Fruit fly (Drosophila melanogaster) whole organism, embryonic: ENCODE results near the gene CG17264.

Source experiments
- B-H2 ChIP-seq: fragments of 200-800 bp; sonication (Bioruptor generic); optimal IDR thresholded peaks from 2 replicates; lab custom pipeline; 2018; ENCODE audit warnings: missing biosample characterization, mild to moderate bottlenecking, missing genetic modification characterization
- Bdp1 ChIP-seq: fragments of 200-800 bp; sonication (Bioruptor generic); optimal IDR thresholded peaks from 3 replicates; lab custom pipeline; 2016; ENCODE audit warnings: missing biosample characterization, missing genetic modification characterization
- Bteb2 ChIP-seq: fragments of 200-800 bp; sonication (Bioruptor generic); optimal IDR thresholded peaks from 2 replicates; lab custom pipeline; 2016; ENCODE audit warnings: missing biosample characterization, missing genetic modification characterization
- CG10321 ChIP-seq: fragments of 200-800 bp; sonication (Bioruptor generic); IDR thresholded peaks from 2 replicates; pipeline ENCODE4 v1.3.6; 2022; ENCODE audit warnings: missing biosample characterization, missing genetic modification characterization
- CG10431 ChIP-seq: fragments of 200-800 bp; sonication (Bioruptor generic); optimal IDR thresholded peaks from 3 replicates; lab custom pipeline; 2018; ENCODE audit warnings: missing biosample characterization, mild to moderate bottlenecking, missing genetic modification characterization
- CG11695 ChIP-seq: fragments of 200-800 bp; sonication (Bioruptor generic); IDR thresholded peaks from 3 replicates; pipeline ENCODE4 v1.3.6; 2022; ENCODE audit warnings: missing biosample characterization, missing genetic modification characterization
- CG12744 ChIP-seq: fragments of 200-800 bp; sonication (Bioruptor generic); optimal IDR thresholded peaks from 2 replicates; lab custom pipeline; 2016; ENCODE audit warnings: missing biosample characterization, missing genetic modification characterization
- CG15514 ChIP-seq: fragments of 200-800 bp; sonication (Bioruptor generic); optimal IDR thresholded peaks from 3 replicates; lab custom pipeline; 2017; ENCODE audit warnings: missing biosample characterization, missing genetic modification characterization, mild to moderate bottlenecking, moderate library complexity, missing genetic modification reagents
- CG3065 ChIP-seq: fragments of 200-800 bp; sonication (Bioruptor generic); optimal IDR thresholded peaks from 2 replicates; lab custom pipeline; 2016; ENCODE audit warnings: missing biosample characterization, missing genetic modification characterization
- CG31224 ChIP-seq: fragments of 200-800 bp; sonication (Bioruptor generic); IDR thresholded peaks from 2 replicates; pipeline ENCODE4 v1.3.6; 2022; ENCODE audit warnings: missing biosample characterization, missing genetic modification characterization
- CG31365 ChIP-seq: fragments of 200-800 bp; sonication (Bioruptor generic); optimal IDR thresholded peaks from 2 replicates; lab custom pipeline; 2018; ENCODE audit warnings: missing biosample characterization, mild to moderate bottlenecking, missing genetic modification characterization
- CG34422 ChIP-seq: fragments of 200-800 bp; sonication (Bioruptor generic); IDR thresholded peaks from 3 replicates; pipeline ENCODE4 v1.3.6; 2022; ENCODE audit warnings: missing biosample characterization, missing genetic modification characterization
- CG4820 ChIP-seq: fragments of 200-800 bp; sonication (Bioruptor generic); optimal IDR thresholded peaks from 3 replicates; lab custom pipeline; 2016; ENCODE audit warnings: missing biosample characterization, missing genetic modification characterization
- CG6254 ChIP-seq: fragments of 200-800 bp; sonication (Bioruptor generic); optimal IDR thresholded peaks from 3 replicates; lab custom pipeline; 2017; ENCODE audit warnings: mild to moderate bottlenecking, missing biosample characterization, missing genetic modification reagents, missing genetic modification characterization
- CG6813 ChIP-seq: fragments of 200-800 bp; sonication (Bioruptor generic); optimal IDR thresholded peaks from 2 replicates; lab custom pipeline; 2017; ENCODE audit warnings: missing biosample characterization, missing genetic modification characterization, mild to moderate bottlenecking, moderate library complexity, missing genetic modification reagents
- CG7556 ChIP-seq: fragments of 200-800 bp; sonication (Bioruptor generic); optimal IDR thresholded peaks from 2 replicates; lab custom pipeline; 2017; ENCODE audit warnings: missing biosample characterization, mild to moderate bottlenecking, missing genetic modification characterization
- CG7963 ChIP-seq: fragments of 200-800 bp; sonication (Bioruptor generic); IDR thresholded peaks from 3 replicates; pipeline ENCODE4 v1.3.6; 2022; ENCODE audit warnings: missing biosample characterization, missing genetic modification characterization; ENCODE audit not compliant: partially characterized antibody
- E2f1 ChIP-seq: fragments of 200-800 bp; sonication (Bioruptor generic); IDR thresholded peaks from 2 replicates; pipeline ENCODE4 v1.3.6; 2022; ENCODE audit warnings: missing biosample characterization, missing genetic modification characterization
- Fer3 ChIP-seq: fragments of 200-800 bp; sonication (Bioruptor generic); optimal IDR thresholded peaks from 2 replicates; lab custom pipeline; 2018; ENCODE audit warnings: missing biosample characterization, mild to moderate bottlenecking, missing genetic modification characterization, moderate library complexity
- HmgZ ChIP-seq: fragments of 200-800 bp; sonication (Bioruptor generic); optimal IDR thresholded peaks from 2 replicates; lab custom pipeline; 2018; ENCODE audit warnings: missing biosample characterization, mild to moderate bottlenecking, missing genetic modification characterization
- Hmr ChIP-seq: fragments of 200-800 bp; sonication (Bioruptor generic); optimal IDR thresholded peaks from 3 replicates; lab custom pipeline; 2017; ENCODE audit warnings: mild to moderate bottlenecking, missing biosample characterization, missing genetic modification reagents, missing genetic modification characterization
- Hmx ChIP-seq: fragments of 200-800 bp; sonication (Bioruptor generic); optimal IDR thresholded peaks from 2 replicates; lab custom pipeline; 2016; ENCODE audit warnings: missing biosample characterization, missing genetic modification characterization
- Hr3 ChIP-seq: fragments of 200-800 bp; sonication (Bioruptor generic); optimal IDR thresholded peaks from 3 replicates; lab custom pipeline; 2016; ENCODE audit warnings: missing biosample characterization, missing genetic modification characterization
- Lhr ChIP-seq: fragments of 200-800 bp; sonication (Bioruptor generic); optimal IDR thresholded peaks from 3 replicates; lab custom pipeline; 2017; ENCODE audit warnings: mild to moderate bottlenecking, missing biosample characterization, missing genetic modification reagents, missing genetic modification characterization
- MBD-R2 ChIP-seq: fragments of 200-800 bp; sonication (Bioruptor generic); IDR thresholded peaks from 2 replicates; pipeline ENCODE4 v1.3.6; 2022; ENCODE audit warnings: missing biosample characterization, missing genetic modification characterization
- MESR4 ChIP-seq: fragments of 200-800 bp; sonication (Bioruptor generic); optimal IDR thresholded peaks from 2 replicates; lab custom pipeline; 2018; ENCODE audit warnings: missing biosample characterization, mild to moderate bottlenecking, missing genetic modification characterization, moderate library complexity
- Mrtf ChIP-seq: fragments of 200-800 bp; sonication (Bioruptor generic); IDR thresholded peaks from 3 replicates; pipeline ENCODE4 v1.3.6; 2022; ENCODE audit warnings: missing biosample characterization, missing genetic modification characterization
- al ChIP-seq: fragments of 200-800 bp; sonication (Bioruptor generic); IDR thresholded peaks from 2 replicates; pipeline ENCODE4 v1.3.6; 2022; ENCODE audit warnings: missing biosample characterization, missing genetic modification characterization
- ara ChIP-seq: fragments of 200-800 bp; sonication (Bioruptor generic); IDR thresholded peaks from 2 replicates; pipeline ENCODE4 v1.3.6; 2022; ENCODE audit warnings: missing biosample characterization, missing genetic modification characterization
- ash1 ChIP-seq: fragments of 200-800 bp; sonication (Bioruptor generic); optimal IDR thresholded peaks from 2 replicates; lab custom pipeline; 2018; ENCODE audit warnings: missing biosample characterization, mild to moderate bottlenecking, missing genetic modification characterization
- bab2 ChIP-seq: fragments of 200-800 bp; sonication (Bioruptor generic); optimal IDR thresholded peaks from 2 replicates; lab custom pipeline; 2016; ENCODE audit warnings: missing biosample characterization, missing genetic modification characterization
- btn ChIP-seq: fragments of 200-800 bp; sonication (Bioruptor generic); optimal IDR thresholded peaks from 2 replicates; lab custom pipeline; 2016; ENCODE audit warnings: missing biosample characterization, missing genetic modification characterization
- cg ChIP-seq: fragments of 200-800 bp; sonication (Bioruptor generic); optimal IDR thresholded peaks from 3 replicates; lab custom pipeline; 2019; ENCODE audit warnings: missing biosample characterization, mild to moderate bottlenecking, missing genetic modification characterization, moderate library complexity
- crc ChIP-seq: fragments of 200-800 bp; sonication (Bioruptor generic); optimal IDR thresholded peaks from 2 replicates; lab custom pipeline; 2016; ENCODE audit warnings: missing biosample characterization, missing genetic modification characterization
- fd64A ChIP-seq: fragments of 200-800 bp; sonication (Bioruptor generic); optimal IDR thresholded peaks from 3 replicates; lab custom pipeline; 2018; ENCODE audit warnings: missing biosample characterization, mild to moderate bottlenecking, missing genetic modification characterization
- gfzf ChIP-seq: fragments of 200-800 bp; sonication (Bioruptor generic); optimal IDR thresholded peaks from 2 replicates; lab custom pipeline; 2016; ENCODE audit warnings: missing biosample characterization, mild to moderate bottlenecking, missing genetic modification characterization, moderate library complexity
- gsb ChIP-seq: fragments of 200-800 bp; sonication (Bioruptor generic); IDR thresholded peaks from 2 replicates; pipeline ENCODE4 v1.3.6; 2022; ENCODE audit warnings: missing biosample characterization, missing genetic modification characterization
- h ChIP-seq: fragments of >200 bp; optimal IDR thresholded peaks from 2 replicates; lab custom pipeline; 2017
- hth ChIP-seq: fragments of >200 bp; optimal IDR thresholded peaks from 2 replicates; lab custom pipeline; 2017; ENCODE audit warnings: inconsistent platforms
- ind ChIP-seq: fragments of 200-800 bp; sonication (Bioruptor generic); optimal IDR thresholded peaks from 3 replicates; lab custom pipeline; 2016; ENCODE audit warnings: missing biosample characterization, missing genetic modification characterization
- inv ChIP-seq: fragments of 200-800 bp; sonication (Bioruptor generic); IDR thresholded peaks from 2 replicates; pipeline ENCODE4 v1.3.6; 2022; ENCODE audit warnings: missing biosample characterization, missing genetic modification characterization; ENCODE audit not compliant: partially characterized antibody
- jumu ChIP-seq: fragments of 200-800 bp; sonication (Bioruptor generic); optimal IDR thresholded peaks from 3 replicates; lab custom pipeline; 2016; ENCODE audit warnings: missing biosample characterization, missing genetic modification characterization
- knrl ChIP-seq: fragments of 200-800 bp; sonication (Bioruptor generic); IDR thresholded peaks from 3 replicates; pipeline ENCODE4 v1.3.6; 2022; ENCODE audit warnings: missing biosample characterization, missing genetic modification characterization; ENCODE audit not compliant: partially characterized antibody
- lbe ChIP-seq: fragments of 200-800 bp; sonication (Bioruptor generic); optimal IDR thresholded peaks from 2 replicates; lab custom pipeline; 2016; ENCODE audit warnings: missing biosample characterization, mild to moderate bottlenecking, missing genetic modification characterization
- maf-S ChIP-seq: fragments of 200-800 bp; sonication (Bioruptor generic); optimal IDR thresholded peaks from 2 replicates; lab custom pipeline; 2016; ENCODE audit warnings: missing biosample characterization, missing genetic modification characterization
- onecut ChIP-seq: fragments of 200-800 bp; sonication (Bioruptor generic); IDR thresholded peaks from 2 replicates; pipeline ENCODE4 v1.3.6; 2022; ENCODE audit warnings: missing biosample characterization, missing genetic modification characterization
- prd ChIP-seq, 3 experiments: fragments of >200 bp in 2 of 3; fragments of 200-800 bp in 1 of 3; sonication (Bioruptor generic) in 1 of 3; optimal IDR thresholded peaks in 2 of 3; IDR thresholded peaks in 1 of 3; 2 replicates in 2 of 3; 3 replicates in 1 of 3; pipeline versions ENCODE4 v1.3.6 to Lab custom; 2017 to 2022; ENCODE audit warnings: missing biosample characterization in 1 of 3, missing genetic modification characterization in 1 of 3
- shn ChIP-seq: fragments of 200-800 bp; sonication (Bioruptor generic); optimal IDR thresholded peaks from 3 replicates; lab custom pipeline; 2016; ENCODE audit warnings: missing biosample characterization, missing genetic modification characterization
- slp2 ChIP-seq: fragments of 200-800 bp; sonication (Bioruptor generic); optimal IDR thresholded peaks from 2 replicates; lab custom pipeline; 2016; ENCODE audit warnings: missing biosample characterization, missing genetic modification characterization
- vnd ChIP-seq: fragments of 200-800 bp; sonication (Bioruptor generic); IDR thresholded peaks from 3 replicates; pipeline ENCODE4 v1.3.6; 2022; ENCODE audit warnings: missing biosample characterization, missing genetic modification characterization; ENCODE audit not compliant: partially characterized antibody
- zen2 ChIP-seq: fragments of 200-800 bp; sonication (Bioruptor generic); IDR thresholded peaks from 3 replicates; pipeline ENCODE4 v1.3.6; 2022; ENCODE audit warnings: missing biosample characterization, missing genetic modification characterization; ENCODE audit not compliant: partially characterized antibody

CG17264 gene

DNA sequence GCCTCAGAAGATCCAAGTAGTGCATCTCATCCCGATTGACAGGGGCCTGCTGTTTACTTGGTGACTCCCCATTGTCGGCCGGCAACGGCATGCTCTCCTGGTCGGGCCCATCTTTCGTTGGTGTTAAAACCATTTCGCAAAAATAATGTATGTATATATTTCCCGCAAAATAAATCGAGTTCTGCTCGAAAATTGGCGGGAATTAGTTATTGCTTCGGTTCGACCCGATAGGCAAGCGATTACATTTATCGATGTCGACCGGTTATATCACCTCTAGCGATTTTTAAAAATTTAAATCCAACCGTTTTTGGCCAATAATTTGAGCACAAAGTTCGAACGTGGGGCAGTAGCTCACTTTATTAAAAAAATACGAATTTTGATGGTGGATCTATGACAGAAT, 48.9 kb upstream of the CG17264 start, which contains the start of gene Ts (continued):
- TF ChIP-seq CG12744 (no peak), B-H2 (GFP tag; lab: Kevin White, UChicago) (no peak), prd (optimal IDR thresholded peaks at IDR 0.05; lab: Kevin White, UChicago) (no peak), prd (GFP tag; IDR thresholded peaks at IDR 0.05; lab: Robert Waterston, UW) (no peak), MESR4 (GFP tag; lab: Kevin White, UChicago) (peak; percentile 30), zen2 (GFP tag; lab: Robert Waterston, UW) (peak; percentile 76), CG7963 (peak; percentile 63; the same call in 2 of the 3 replicates), CG31365 (tag; lab: Kevin White, UChicago) (no peak), MBD-R2 (GFP tag; lab: Robert Waterston, UW) (0 out of 2 replicates have a peak, but pooled peaks have one; percentile 22), CG6254 (GFP tag; lab: Kevin White, UChicago) (no peak), Mrtf (GFP tag; lab: Robert Waterston, UW) (no peak), btn (GFP tag; lab: Kevin White, UChicago) (no peak), inv (GFP tag; lab: Robert Waterston, UW) (peak; percentile 43; the same call in 1 of the 2 replicates), CG10431 (GFP tag; lab: Kevin White, UChicago) (no peak), h (lab: Kevin White, UChicago) (no peak), CG15514 (GFP tag; lab: Kevin White, UChicago) (peak; percentile 56), gfzf (peak; percentile 9), Fer3 (tag; lab: Kevin White, UChicago) (no peak), CG11695 (GFP tag; lab: Robert Waterston, UW) (no peak), CG31224 (GFP tag; lab: Robert Waterston, UW) (no peak), Hmr (no peak), al (GFP tag; lab: Robert Waterston, UW) (no peak), E2f1 (GFP tag; lab: Robert Waterston, UW) (peak; percentile 66; the same call in 1 of the 2 replicates), jumu (GFP tag; lab: Kevin White, UChicago) (no peak), slp2 (GFP tag; lab: Kevin White, UChicago) (no peak), ara (no peak), Lhr (GFP tag; lab: Kevin White, UChicago) (no peak), hth (lab: Kevin White, UChicago) (no peak), knrl (GFP tag; lab: Robert Waterston, UW) (peak; percentile 56; the same call in 2 of the 3 replicates), HmgZ (tag; lab: Kevin White, UChicago) (no peak), gsb (no peak), CG7556 (no peak), bab2 (GFP tag; lab: Kevin White, UChicago) (no peak), Bteb2 (no peak), Hmx (GFP tag; lab: Kevin White, UChicago) (no peak), maf-S (GFP tag; lab: Kevin White, UChicago) (no peak), ind (GFP tag; lab: Kevin White, UChicago) (no peak), shn (GFP tag; lab: Kevin White, UChicago) (no peak), CG4820 (GFP tag; lab: Kevin White, UChicago) (no peak), Bdp1 (GFP tag; lab: Kevin White, UChicago) (no peak), cg (GFP tag; lab: Kevin White, UChicago) (no peak), CG10321 (GFP tag; lab: Robert Waterston, UW) (no peak), fd64A (GFP tag; lab: Kevin White, UChicago) (no peak), Hr3 (no peak), onecut (GFP tag; lab: Robert Waterston, UW) (no peak), CG3065 (no peak), ash1 (GFP tag; lab: Kevin White, UChicago) (no peak), lbe (GFP tag; lab: Kevin White, UChicago) (peak; percentile 32), CG34422 (GFP tag; lab: Robert Waterston, UW) (no peak), CG6813 (GFP tag; lab: Kevin White, UChicago) (no peak), vnd (GFP tag; lab: Robert Waterston, UW) (peak; percentile 60; the same call in 2 of the 3 replicates), crc (no peak)
